Worm (Caenorhabditis elegans): ENCODE data around the gene Y110A2AL.9.

DNA sequence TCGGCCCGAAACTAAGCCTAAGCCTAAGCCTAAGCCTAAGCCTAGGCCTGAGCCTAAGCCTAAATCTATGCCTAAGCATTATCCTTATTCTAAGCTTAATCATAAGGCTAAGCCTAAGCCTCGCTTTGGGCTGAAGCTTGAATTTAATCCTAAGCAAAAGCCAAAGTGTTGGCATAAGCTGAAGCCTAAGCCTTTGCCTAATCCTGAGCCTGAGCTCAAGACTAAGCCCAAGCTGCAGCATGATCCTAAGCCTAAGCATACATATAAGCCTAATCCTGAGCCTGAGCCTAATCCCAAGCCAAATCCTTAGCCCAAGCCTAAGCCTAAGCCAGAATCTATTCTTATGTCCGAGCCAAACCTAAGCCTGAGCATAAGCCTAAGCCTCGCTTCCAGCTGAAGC lies 19.9 kb downstream of the Y110A2AL.9 start:
- TF ChIP-seq snpc-4 (tag; optimal IDR thresholded peaks at IDR 0.05) (no peak), nhr-237 (tag; optimal IDR thresholded peaks at IDR 0.05) (no peak), nhr-12 (tag; optimal IDR thresholded peaks at IDR 0.05) (no peak), pha-4 (tag; optimal IDR thresholded peaks at IDR 0.05) (no peak), elt-3 (tag; optimal IDR thresholded peaks at IDR 0.05) (no peak)
